Fruit fly (Drosophila melanogaster) whole organism, prepupa: ENCODE results near the gene CG1231.

ENCODE experiments used
- Blimp-1 ChIP-seq: fragments of 200-800 bp; sonication (Bioruptor generic); optimal IDR thresholded peaks from 3 replicates; lab custom pipeline; 2017; ENCODE audit warnings: missing biosample characterization, missing genetic modification characterization, mild to moderate bottlenecking, moderate library complexity, missing genetic modification reagents
- CG11902 ChIP-seq: fragments of 200-800 bp; sonication (Bioruptor generic); optimal IDR thresholded peaks from 3 replicates; lab custom pipeline; 2016; ENCODE audit warnings: missing biosample characterization, missing genetic modification characterization
- CG31627 ChIP-seq: fragments of 200-800 bp; sonication (Bioruptor generic); optimal IDR thresholded peaks from 3 replicates; lab custom pipeline; 2016; ENCODE audit warnings: missing biosample characterization, missing genetic modification characterization
- CG34406 ChIP-seq: fragments of 200-800 bp; sonication (Bioruptor generic); optimal IDR thresholded peaks from 3 replicates; lab custom pipeline; 2016; ENCODE audit warnings: missing biosample characterization, missing genetic modification characterization
- CG7368 ChIP-seq: fragments of 200-800 bp; sonication (Bioruptor generic); optimal IDR thresholded peaks from 3 replicates; lab custom pipeline; 2016; ENCODE audit warnings: missing biosample characterization, missing genetic modification characterization
- CG8119 ChIP-seq: fragments of 200-800 bp; sonication (Bioruptor generic); IDR thresholded peaks from 3 replicates; pipeline ENCODE4 v1.3.6; 2022; ENCODE audit warnings: missing biosample characterization, missing genetic modification characterization
- Hr4 ChIP-seq: fragments of 200-800 bp; sonication (Bioruptor generic); optimal IDR thresholded peaks from 3 replicates; lab custom pipeline; 2016; ENCODE audit warnings: missing biosample characterization, missing genetic modification characterization
- Met ChIP-seq: fragments of 200-800 bp; sonication (Bioruptor generic); optimal IDR thresholded peaks from 3 replicates; lab custom pipeline; 2016; ENCODE audit warnings: missing biosample characterization, missing genetic modification characterization
- Sox102F ChIP-seq: fragments of 200-800 bp; sonication (Bioruptor generic); optimal IDR thresholded peaks from 2 replicates; lab custom pipeline; 2016; ENCODE audit warnings: missing biosample characterization, mild to moderate bottlenecking, missing genetic modification characterization
- Sox15 ChIP-seq: fragments of 200-800 bp; sonication (Bioruptor generic); optimal IDR thresholded peaks from 3 replicates; lab custom pipeline; 2016; ENCODE audit warnings: missing biosample characterization, missing genetic modification characterization
- dsx ChIP-seq: fragments of 200-800 bp; optimal IDR thresholded peaks from 3 replicates; lab custom pipeline; 2019; ENCODE audit warnings: missing biosample characterization, mild to moderate bottlenecking, missing genetic modification characterization, moderate library complexity; ENCODE audit not compliant: poor library complexity, severe bottlenecking
- fd59A ChIP-seq: fragments of 200-800 bp; sonication (Bioruptor generic); optimal IDR thresholded peaks from 2 replicates; lab custom pipeline; 2017; ENCODE audit warnings: missing biosample characterization, mild to moderate bottlenecking, missing genetic modification characterization, missing genetic modification reagents
- fd85E ChIP-seq: fragments of 200-800 bp; sonication (Bioruptor generic); optimal IDR thresholded peaks from 3 replicates; lab custom pipeline; 2016; ENCODE audit warnings: missing biosample characterization, missing genetic modification characterization
- fkh ChIP-seq: fragments of 200-800 bp; sonication (Bioruptor generic); optimal IDR thresholded peaks from 3 replicates; lab custom pipeline; 2017; ENCODE audit warnings: missing biosample characterization, mild to moderate bottlenecking, missing genetic modification characterization, moderate library complexity

dm6 chr3L:320798-321197 is 35.4 kb upstream of the CG1231 start:
- TF ChIP-seq fd85E (GFP tag; lab: Kevin White, UChicago) (no peak), CG7368 (no peak), CG31627 (GFP tag; lab: Kevin White, UChicago) (no peak), Met (no peak), fkh (no peak), fd59A (GFP tag; lab: Kevin White, UChicago) (no peak), Blimp-1 (GFP tag; lab: Kevin White, UChicago) (no peak), CG34406 (no peak), Hr4 (GFP tag; lab: Kevin White, UChicago) (no peak), CG11902 (GFP tag; lab: Kevin White, UChicago) (no peak), Sox102F (GFP tag; lab: Kevin White, UChicago) (no peak), dsx (GFP tag; lab: Kevin White, UChicago) (no peak), Sox15 (GFP tag; lab: Kevin White, UChicago) (no peak), CG8119 (no peak)
